Worm (Caenorhabditis elegans) whole organism, L1 larva: ENCODE data around the gene jmjd-1.2.

Experiments
- C04F5.9 ChIP-seq: sonication (generic microtip); optimal IDR thresholded peaks from 2 replicates; lab custom pipeline; 2016; ENCODE audit warnings: missing genetic modification characterization, missing compliant biosample characterization
- C16A3.4 ChIP-seq: fragments of 150-350 bp; optimal IDR thresholded peaks from 2 replicates; lab custom pipeline; 2014; ENCODE audit warnings: missing biosample characterization, missing genetic modification characterization
- F16B12.6 ChIP-seq: fragments of 150-350 bp; optimal IDR thresholded peaks from 2 replicates; lab custom pipeline; 2014; ENCODE audit warnings: missing biosample characterization, missing genetic modification characterization
- Y116A8C.19 ChIP-seq: sonication (generic microtip); optimal IDR thresholded peaks from 2 replicates; lab custom pipeline; 2016; ENCODE audit warnings: missing compliant biosample characterization, missing genetic modification characterization, borderline replicate concordance
- blmp-1 ChIP-seq: fragments of 150-350 bp; optimal IDR thresholded peaks from 2 replicates; lab custom pipeline; 2014; ENCODE audit warnings: missing biosample characterization, missing genetic modification characterization
- ceh-63 ChIP-seq: fragments of 200-800 bp; sonication (Bioruptor generic); optimal IDR thresholded peaks from 2 replicates; lab custom pipeline; 2018; ENCODE audit warnings: mild to moderate bottlenecking, missing genetic modification characterization, missing compliant biosample characterization
- ceh-8 ChIP-seq: fragments of 200-800 bp; sonication (Bioruptor generic); optimal IDR thresholded peaks from 2 replicates; lab custom pipeline; 2018; ENCODE audit warnings: mild to moderate bottlenecking, missing genetic modification characterization, moderate library complexity, missing compliant biosample characterization
- ceh-82 ChIP-seq, 3 experiments: fragments of 150-350 bp in 1 of 3; sonication (generic microtip) in 2 of 3; optimal IDR thresholded peaks; 2 replicates each; lab custom pipeline; 2014 to 2017; ENCODE audit warnings: missing biosample characterization in 3 of 3, missing genetic modification characterization in 3 of 3
- dpl-1 ChIP-seq, 3 experiments: fragments of 150-350 bp in 2 of 3; sonication (generic microtip) in 1 of 3; optimal IDR thresholded peaks; 2 replicates each; lab custom pipeline; 2014 to 2017; ENCODE audit warnings: missing biosample characterization in 3 of 3, missing genetic modification characterization in 3 of 3, missing genetic modification reagents in 3 of 3
- dsc-1 ChIP-seq: sonication (generic microtip); optimal IDR thresholded peaks from 2 replicates; lab custom pipeline; 2016; ENCODE audit warnings: mild to moderate bottlenecking, missing genetic modification characterization, missing compliant biosample characterization
- efl-1 ChIP-seq, 4 experiments: fragments of 150-350 bp; optimal IDR thresholded peaks in 3 of 4; peaks in 1 of 4; 1 replicate in 1 of 4; 2 replicates in 3 of 4; lab custom pipeline; 2014; ENCODE audit warnings: missing biosample characterization in 2 of 4, missing genetic modification characterization in 2 of 4, missing genetic modification reagents in 2 of 4
- egl-13 ChIP-seq: sonication (generic microtip); optimal IDR thresholded peaks from 2 replicates; lab custom pipeline; 2016; ENCODE audit warnings: missing genotype, missing genetic modification reagents, missing genetic modification characterization, missing compliant biosample characterization
- elt-2 ChIP-seq: sonication (generic microtip); optimal IDR thresholded peaks from 2 replicates; lab custom pipeline; 2016; ENCODE audit warnings: missing genetic modification characterization, mild to moderate bottlenecking, inconsistent platforms, missing compliant biosample characterization, missing genetic modification reagents
- elt-3 ChIP-seq, 6 experiments: fragments of 150-350 bp in 1 of 6; sonication (generic microtip); optimal IDR thresholded peaks; 2 replicates each; lab custom pipeline; 2017 to 2018; ENCODE audit warnings: missing biosample characterization in 6 of 6, missing genetic modification characterization in 6 of 6, inconsistent platforms in 1 of 6
- fkh-8 ChIP-seq: sonication (generic microtip); optimal IDR thresholded peaks from 2 replicates; lab custom pipeline; 2016; ENCODE audit warnings: mild to moderate bottlenecking, missing genetic modification characterization, missing compliant biosample characterization
- fos-1 ChIP-seq: fragments of 150-350 bp; optimal IDR thresholded peaks from 2 replicates; lab custom pipeline; 2014; ENCODE audit warnings: missing biosample characterization, missing genetic modification characterization
- grh-1 ChIP-seq: fragments of 200-800 bp; sonication (Bioruptor generic); IDR thresholded peaks from 2 replicates; pipeline ENCODE4 v1.3.6; 2022; ENCODE audit warnings: missing genetic modification reagents, missing genetic modification characterization, missing compliant biosample characterization
- isw-1 ChIP-seq: fragments of 200-800 bp; sonication (Bioruptor generic); IDR thresholded peaks from 2 replicates; pipeline ENCODE4 v1.3.6; 2022; ENCODE audit warnings: missing genetic modification characterization, missing compliant biosample characterization
- jun-1 ChIP-seq: fragments of 150-350 bp; optimal IDR thresholded peaks from 2 replicates; lab custom pipeline; 2014; ENCODE audit warnings: missing biosample characterization, missing genetic modification reagents, missing genetic modification characterization
- lin-14 ChIP-seq: fragments of 200-800 bp; sonication (Bioruptor generic); optimal IDR thresholded peaks from 2 replicates; lab custom pipeline; 2018; ENCODE audit warnings: mild to moderate bottlenecking, missing genetic modification characterization, moderate library complexity, missing compliant biosample characterization
- lin-15B ChIP-seq: fragments of 150-350 bp; sonication (generic microtip); optimal IDR thresholded peaks from 3 replicates; lab custom pipeline; 2014; ENCODE audit warnings: missing biosample characterization, missing genetic modification characterization
- lin-35 ChIP-seq, 2 experiments: fragments of 150-350 bp; optimal IDR thresholded peaks; 2 replicates each; lab custom pipeline; 2014; ENCODE audit warnings: missing biosample characterization in 2 of 2, missing genetic modification characterization in 2 of 2, missing genetic modification reagents in 2 of 2
- lsy-2 ChIP-seq, 2 experiments: fragments of 150-350 bp; optimal IDR thresholded peaks; 2 replicates each; lab custom pipeline; 2014; ENCODE audit warnings: missing biosample characterization in 2 of 2, missing genetic modification characterization in 2 of 2
- mdl-1 ChIP-seq, 2 experiments: fragments of 150-350 bp; optimal IDR thresholded peaks; 2 replicates each; lab custom pipeline; 2014 to 2017; ENCODE audit warnings: missing biosample characterization in 2 of 2, missing genetic modification characterization in 2 of 2, inconsistent platforms in 1 of 2
- mep-1 ChIP-seq: fragments of 150-350 bp; optimal IDR thresholded peaks from 2 replicates; lab custom pipeline; 2014; ENCODE audit warnings: missing biosample characterization, missing genetic modification characterization
- nhr-11 ChIP-seq: fragments of 150-350 bp; optimal IDR thresholded peaks from 2 replicates; lab custom pipeline; 2014; ENCODE audit warnings: missing biosample characterization, missing genetic modification characterization
- nhr-19 ChIP-seq: fragments of 200-800 bp; sonication (Bioruptor generic); conservative IDR thresholded peaks from 2 replicates; pipeline ENCODE4 v1.3.6; 2022; ENCODE audit warnings: missing genetic modification characterization, missing compliant biosample characterization
- nhr-20 ChIP-seq: sonication (generic microtip); optimal IDR thresholded peaks from 2 replicates; lab custom pipeline; 2016; ENCODE audit warnings: mild to moderate bottlenecking, missing genetic modification characterization, missing compliant biosample characterization
- nhr-237 ChIP-seq: fragments of 150-350 bp; optimal IDR thresholded peaks from 2 replicates; lab custom pipeline; 2014; ENCODE audit warnings: missing biosample characterization, missing genetic modification characterization
- nhr-47 ChIP-seq: sonication (generic microtip); optimal IDR thresholded peaks from 2 replicates; lab custom pipeline; 2016; ENCODE audit warnings: mild to moderate bottlenecking, missing genetic modification characterization, moderate library complexity, missing compliant biosample characterization
- nhr-71 ChIP-seq: sonication (generic microtip); optimal IDR thresholded peaks from 2 replicates; lab custom pipeline; 2016; ENCODE audit warnings: mild to moderate bottlenecking, missing genetic modification characterization, moderate library complexity, missing compliant biosample characterization
- nhr-77 ChIP-seq: fragments of 150-350 bp; optimal IDR thresholded peaks from 2 replicates; lab custom pipeline; 2014; ENCODE audit warnings: missing biosample characterization, missing genetic modification characterization
- nhr-90 ChIP-seq: sonication (generic microtip); optimal IDR thresholded peaks from 2 replicates; lab custom pipeline; 2016; ENCODE audit warnings: mild to moderate bottlenecking, missing genetic modification characterization, missing compliant biosample characterization; ENCODE audit not compliant: poor library complexity
- pag-3 ChIP-seq: sonication (generic microtip); optimal IDR thresholded peaks from 2 replicates; lab custom pipeline; 2017; ENCODE audit warnings: missing genetic modification characterization, mild to moderate bottlenecking, missing compliant biosample characterization, antibody characterized with exemption, borderline replicate concordance; ENCODE audit not compliant: insufficient read depth
- rnt-1 ChIP-seq: sonication (generic microtip); optimal IDR thresholded peaks from 2 replicates; lab custom pipeline; 2016; ENCODE audit warnings: mild to moderate bottlenecking, missing genetic modification characterization, moderate library complexity, missing compliant biosample characterization
- skn-1 ChIP-seq: fragments of 150-350 bp; optimal IDR thresholded peaks from 2 replicates; lab custom pipeline; 2014; ENCODE audit warnings: missing biosample characterization, missing genetic modification characterization
- snu-23 ChIP-seq: sonication (generic microtip); optimal IDR thresholded peaks from 2 replicates; lab custom pipeline; 2016; ENCODE audit warnings: missing genetic modification characterization, missing compliant biosample characterization
- sptf-1 ChIP-seq: fragments of 150-350 bp; optimal IDR thresholded peaks from 2 replicates; lab custom pipeline; 2014; ENCODE audit warnings: missing biosample characterization, missing genetic modification characterization
- swsn-7 ChIP-seq: sonication (generic microtip); optimal IDR thresholded peaks from 2 replicates; lab custom pipeline; 2016; ENCODE audit warnings: missing genetic modification characterization, missing compliant biosample characterization
- tbx-2 ChIP-seq: sonication (generic microtip); optimal IDR thresholded peaks from 2 replicates; lab custom pipeline; 2016; ENCODE audit warnings: missing genetic modification characterization, missing compliant biosample characterization
- tlp-1 ChIP-seq: fragments of 150-350 bp; optimal IDR thresholded peaks from 2 replicates; lab custom pipeline; 2014; ENCODE audit warnings: missing biosample characterization, missing genetic modification characterization
- unc-130 ChIP-seq: fragments of 150-350 bp; optimal IDR thresholded peaks from 2 replicates; lab custom pipeline; 2017; ENCODE audit warnings: missing biosample characterization, missing genetic modification characterization, inconsistent platforms
- xbp-1 ChIP-seq: sonication (generic microtip); optimal IDR thresholded peaks from 2 replicates; lab custom pipeline; 2016; ENCODE audit warnings: missing genetic modification characterization, missing compliant biosample characterization
- zip-4 ChIP-seq: fragments of 200-800 bp; sonication (Bioruptor generic); optimal IDR thresholded peaks from 2 replicates; lab custom pipeline; 2018; ENCODE audit warnings: mild to moderate bottlenecking, missing genetic modification characterization, moderate library complexity, missing compliant biosample characterization
- ztf-11 ChIP-seq, 2 experiments: sonication (generic microtip); optimal IDR thresholded peaks; 2 replicates each; lab custom pipeline; 2016 to 2017; ENCODE audit warnings: missing genetic modification characterization in 2 of 2, missing biosample characterization in 1 of 2, missing compliant biosample characterization in 1 of 2

Gene jmjd-1.2

ce11 chrIV:4705182-4705581 is 44.4 kb downstream of the jmjd-1.2 start:
- TF ChIP-seq grh-1 (no peak), ztf-11 (tag; optimal IDR thresholded peaks at IDR 0.05; lab: Kevin White, UChicago) (no peak), lin-35 (GFP tag; optimal IDR thresholded peaks at IDR 0.05; lab: Kevin White, UChicago) (peak; percentile 58 to 59), lin-15B (peak; percentile 47), ceh-82 (tag; optimal IDR thresholded peaks at IDR 0.05; lab: Kevin White, UChicago) (peak; percentile 33 to 54 (median 37)), dpl-1 (GFP tag; optimal IDR thresholded peaks at IDR 0.05; lab: Kevin White, UChicago) (peak; percentile 14 to 41 (median 39)), C04F5.9 (no peak), fos-1 (tag; lab: Kevin White, UChicago) (peak; percentile 24), nhr-71 (tag; lab: Kevin White, UChicago) (peak; percentile 75), snu-23 (peak; percentile 75), mep-1 (peak; percentile 56), nhr-237 (tag; lab: Kevin White, UChicago) (peak; percentile 29), sptf-1 (tag; lab: Kevin White, UChicago) (no peak), lsy-2 (tag; optimal IDR thresholded peaks at IDR 0.05; lab: Kevin White, UChicago) (peak; percentile 42 to 72), elt-3 (tag; optimal IDR thresholded peaks at IDR 0.05; lab: Kevin White, UChicago) (no peak), F16B12.6 (tag; lab: Kevin White, UChicago) (peak; percentile 43), egl-13 (no peak), unc-130 (peak; percentile 31), pag-3 (tag; lab: Kevin White, UChicago) (no peak), nhr-47 (tag; lab: Kevin White, UChicago) (peak; percentile 64), swsn-7 (tag; lab: Kevin White, UChicago) (peak; percentile 56), C16A3.4 (tag; lab: Kevin White, UChicago) (peak; percentile 41), nhr-90 (peak; percentile 34), nhr-11 (tag; lab: Kevin White, UChicago) (no peak), fkh-8 (tag; lab: Kevin White, UChicago) (peak; percentile 59), ceh-63 (GFP tag; lab: Kevin White, UChicago) (no peak), skn-1 (tag; lab: Kevin White, UChicago) (peak; percentile 83), zip-4 (GFP tag; lab: Kevin White, UChicago) (peak; percentile 12), nhr-77 (tag; lab: Kevin White, UChicago) (peak; percentile 57), nhr-20 (tag; lab: Kevin White, UChicago) (peak; percentile 76), blmp-1 (no peak), nhr-19 (GFP tag; lab: Robert Waterston, UW) (peak; percentile 54), rnt-1 (tag; lab: Kevin White, UChicago) (peak; percentile 81), mdl-1 (tag; optimal IDR thresholded peaks at IDR 0.05; lab: Kevin White, UChicago) (peak in 1 of 2 experiments; percentile 42), lin-14 (peak; percentile 94), xbp-1 (tag; lab: Kevin White, UChicago) (peak; percentile 48), efl-1 (optimal IDR thresholded peaks at IDR 0.05; lab: Kevin White, UChicago) (peak; percentile 47 to 59), efl-1 (GFP tag; optimal IDR thresholded peaks at IDR 0.05 in 1 of 2; lab: Kevin White, UChicago) (peak in 1 of 2 experiments; percentile 37), tlp-1 (tag; lab: Kevin White, UChicago) (no peak), elt-2 (tag; lab: Kevin White, UChicago) (peak; percentile 3), jun-1 (tag; lab: Kevin White, UChicago) (peak; percentile 28), dsc-1 (tag; lab: Kevin White, UChicago) (peak; percentile 21), tbx-2 (tag; lab: Kevin White, UChicago) (peak; percentile 61)

ce11 chrIV:4705922-4706321 is 45.1 kb downstream of the jmjd-1.2 start:
- TF ChIP-seq swsn-7 (tag; lab: Kevin White, UChicago) (no peak), isw-1 (GFP tag; lab: Robert Waterston, UW) (no peak), dsc-1 (tag; lab: Kevin White, UChicago) (no peak), Y116A8C.19 (no peak), F16B12.6 (tag; lab: Kevin White, UChicago) (no peak), snu-23 (no peak), ceh-82 (tag; optimal IDR thresholded peaks at IDR 0.05; lab: Kevin White, UChicago) (no peak), nhr-20 (tag; lab: Kevin White, UChicago) (no peak), ceh-8 (GFP tag; lab: Kevin White, UChicago) (no peak), rnt-1 (tag; lab: Kevin White, UChicago) (no peak), zip-4 (GFP tag; lab: Kevin White, UChicago) (no peak), C16A3.4 (tag; lab: Kevin White, UChicago) (no peak), dpl-1 (GFP tag; optimal IDR thresholded peaks at IDR 0.05; lab: Kevin White, UChicago) (no peak), lin-15B (no peak), nhr-71 (tag; lab: Kevin White, UChicago) (no peak), mdl-1 (tag; optimal IDR thresholded peaks at IDR 0.05; lab: Kevin White, UChicago) (no peak)
